Fruit fly (Drosophila melanogaster) whole organism, wandering third instar larva: ENCODE data around the gene Pgant4.

Source experiments
- CG9705 ChIP-seq: fragments of 200-800 bp; sonication (Bioruptor generic); optimal IDR thresholded peaks from 2 replicates; lab custom pipeline; 2018; ENCODE audit warnings: missing biosample characterization, mild to moderate bottlenecking, missing genetic modification characterization
- GATAd ChIP-seq: sonication (Bioruptor generic); optimal IDR thresholded peaks from 2 replicates; lab custom pipeline; 2016; ENCODE audit warnings: missing biosample characterization, missing genetic modification characterization
- HLH106 ChIP-seq: fragments of 200-800 bp; optimal IDR thresholded peaks from 3 replicates; lab custom pipeline; 2019; ENCODE audit warnings: missing biosample characterization, mild to moderate bottlenecking, missing genetic modification characterization, moderate library complexity
- Hr83 ChIP-seq: fragments of 200-300 bp; sonication (Bioruptor generic); optimal IDR thresholded peaks from 2 replicates; lab custom pipeline; 2016; ENCODE audit warnings: missing biosample characterization, mild to moderate bottlenecking, missing genetic modification characterization, moderate library complexity; ENCODE audit not compliant: poor library complexity, severe bottlenecking
- Myc ChIP-seq: fragments of >200 bp; optimal IDR thresholded peaks from 2 replicates; lab custom pipeline; 2017
- ey ChIP-seq: fragments of 200-800 bp; sonication (Bioruptor generic); optimal IDR thresholded peaks from 2 replicates; lab custom pipeline; 2016; ENCODE audit warnings: missing biosample characterization, missing genetic modification characterization
- jim ChIP-seq: fragments of 175-275, 200-325 bp; sonication (Bioruptor generic); optimal IDR thresholded peaks from 2 replicates; lab custom pipeline; 2016; ENCODE audit warnings: missing biosample characterization, mild to moderate bottlenecking, missing genetic modification characterization
- psq ChIP-seq: fragments of 200-800 bp; sonication (Bioruptor generic); optimal IDR thresholded peaks from 3 replicates; lab custom pipeline; 2017; ENCODE audit warnings: missing biosample characterization, mild to moderate bottlenecking, missing genetic modification characterization, moderate library complexity
- sv ChIP-seq: fragments of 200-800 bp; sonication (Bioruptor generic); optimal IDR thresholded peaks from 3 replicates; lab custom pipeline; 2016; ENCODE audit warnings: missing biosample characterization, missing genetic modification characterization
- usp ChIP-seq: fragments of >200 bp; optimal IDR thresholded peaks from 2 replicates; lab custom pipeline; 2017; ENCODE audit warnings: missing biosample characterization, missing genetic modification characterization

dm6 chr2L:3523956-3524355 is 51.6 kb downstream of the Pgant4 start, which contains the start of gene Sr-CIV:
- TF ChIP-seq ey (no peak), Hr83 (GFP tag; lab: Kevin White, UChicago) (no peak), usp (GFP tag; lab: Kevin White, UChicago) (no peak), HLH106 (tag; lab: Kevin White, UChicago) (no peak), Myc (lab: Kevin White, UChicago) (no peak), sv (GFP tag; lab: Kevin White, UChicago) (no peak), psq (GFP tag; lab: Kevin White, UChicago) (no peak), jim (GFP tag; lab: Kevin White, UChicago) (no peak), CG9705 (GFP tag; lab: Kevin White, UChicago) (no peak), GATAd (GFP tag; lab: Kevin White, UChicago) (no peak)
